Worm (Caenorhabditis elegans) whole organism, young adult: Measurements from ENCODE around the gene sre-5.

ENCODE experiments used
- B0336.3 ChIP-seq: fragments of 200-800 bp; sonication (Bioruptor generic); IDR thresholded peaks from 2 replicates; pipeline ENCODE4 v1.3.6; 2022; ENCODE audit warnings: missing genetic modification characterization, missing compliant biosample characterization
- C06A6.2 ChIP-seq: fragments of 200-800 bp; sonication (Bioruptor generic); conservative IDR thresholded peaks from 2 replicates; pipeline ENCODE4 v1.3.6; 2022; ENCODE audit warnings: missing genetic modification characterization, missing compliant biosample characterization
- C17E4.6 ChIP-seq: fragments of 200-800 bp; sonication (Bioruptor generic); IDR thresholded peaks from 2 replicates; pipeline ENCODE4 v1.3.6; 2022; ENCODE audit warnings: missing genetic modification reagents, missing genetic modification characterization, missing compliant biosample characterization
- F22D6.2 ChIP-seq: sonication (generic microtip); optimal IDR thresholded peaks from 2 replicates; lab custom pipeline; 2016; ENCODE audit warnings: mild to moderate bottlenecking, missing genetic modification characterization, missing compliant biosample characterization
- F52B5.7 ChIP-seq: sonication (generic microtip); optimal IDR thresholded peaks from 2 replicates; lab custom pipeline; 2016; ENCODE audit warnings: mild to moderate bottlenecking, missing genetic modification characterization, missing compliant biosample characterization
- K11D2.4 ChIP-seq: fragments of 200-800 bp; sonication (Bioruptor generic); IDR thresholded peaks from 2 replicates; pipeline ENCODE4 v1.3.6; 2022; ENCODE audit warnings: missing genetic modification reagents, missing genetic modification characterization, missing compliant biosample characterization
- Y53G8AR.9 ChIP-seq: fragments of 200-800 bp; sonication (Bioruptor generic); conservative IDR thresholded peaks from 2 replicates; pipeline ENCODE4 v1.3.6; 2022; ENCODE audit warnings: missing genetic modification reagents, missing genetic modification characterization, missing compliant biosample characterization
- Y67H2A.10 ChIP-seq: fragments of 200-800 bp; sonication (Bioruptor generic); conservative IDR thresholded peaks from 2 replicates; pipeline ENCODE4 v1.3.6; 2022; ENCODE audit warnings: missing genetic modification reagents, missing genetic modification characterization, missing compliant biosample characterization
- ZK185.1 ChIP-seq: sonication (generic microtip); optimal IDR thresholded peaks from 2 replicates; lab custom pipeline; 2016; ENCODE audit warnings: mild to moderate bottlenecking, missing genetic modification characterization, missing compliant biosample characterization; ENCODE audit not compliant: poor library complexity, severe bottlenecking
- aptf-2 ChIP-seq: fragments of 200-800 bp; sonication (Bioruptor generic); conservative IDR thresholded peaks from 2 replicates; pipeline ENCODE4 v1.3.6; 2022; ENCODE audit warnings: missing genetic modification reagents, missing genetic modification characterization, missing compliant biosample characterization
- atf-7 ChIP-seq: sonication (generic microtip); optimal IDR thresholded peaks from 2 replicates; lab custom pipeline; 2017; ENCODE audit warnings: mild to moderate bottlenecking, missing genetic modification characterization, missing compliant biosample characterization
- cebp-1 ChIP-seq, 2 experiments: fragments of 200-800 bp in 1 of 2; sonication (Bioruptor generic) in 1 of 2; sonication (generic microtip) in 1 of 2; IDR thresholded peaks in 1 of 2; optimal IDR thresholded peaks in 1 of 2; 2 replicates each; pipeline versions ENCODE4 v1.3.6 to Lab custom; 2017 to 2022; ENCODE audit warnings: missing compliant biosample characterization in 2 of 2, missing genetic modification characterization in 2 of 2, mild to moderate bottlenecking in 1 of 2, missing genetic modification reagents in 1 of 2, moderate library complexity in 1 of 2
- ceh-40 ChIP-seq: fragments of 200-800 bp; sonication (Bioruptor generic); IDR thresholded peaks from 2 replicates; pipeline ENCODE4 v1.3.6; 2022; ENCODE audit warnings: missing genetic modification characterization, missing compliant biosample characterization
- chd-7 ChIP-seq: sonication (generic microtip); optimal IDR thresholded peaks from 2 replicates; lab custom pipeline; 2016; ENCODE audit warnings: mild to moderate bottlenecking, missing genetic modification characterization, moderate library complexity, missing compliant biosample characterization
- dox-1 ChIP-seq: fragments of 200-800 bp; sonication (Bioruptor generic); IDR thresholded peaks from 2 replicates; pipeline ENCODE4 v1.3.6; 2022; ENCODE audit warnings: missing genetic modification reagents, missing genetic modification characterization, missing compliant biosample characterization
- egl-44 ChIP-seq: fragments of 200-800 bp; sonication (Bioruptor generic); IDR thresholded peaks from 2 replicates; pipeline ENCODE4 v1.3.6; 2022; ENCODE audit warnings: missing genetic modification reagents, missing genetic modification characterization, missing compliant biosample characterization
- egrh-3 ChIP-seq: fragments of 200-800 bp; sonication (Bioruptor generic); IDR thresholded peaks from 2 replicates; pipeline ENCODE4 v1.3.6; 2022; ENCODE audit warnings: missing genetic modification reagents, missing genetic modification characterization, missing compliant biosample characterization
- ets-4 ChIP-seq: fragments of 200-800 bp; sonication (Bioruptor generic); optimal IDR thresholded peaks from 2 replicates; lab custom pipeline; 2018; ENCODE audit warnings: mild to moderate bottlenecking, missing genetic modification characterization, missing compliant biosample characterization
- him-1 ChIP-seq: sonication (generic microtip); optimal IDR thresholded peaks from 2 replicates; lab custom pipeline; 2016; ENCODE audit warnings: missing genotype, missing genetic modification reagents, missing genetic modification characterization, missing compliant biosample characterization
- hmg-1.2 ChIP-seq: fragments of 200-800 bp; sonication (Bioruptor generic); IDR thresholded peaks from 2 replicates; pipeline ENCODE4 v1.3.6; 2022; ENCODE audit warnings: missing genetic modification reagents, missing genetic modification characterization, missing compliant biosample characterization
- lag-1 ChIP-seq: fragments of 200-800 bp; sonication (Bioruptor generic); IDR thresholded peaks from 2 replicates; pipeline ENCODE4 v1.3.6; 2022; ENCODE audit warnings: missing genetic modification reagents, missing genetic modification characterization, missing compliant biosample characterization
- let-526 ChIP-seq: fragments of 200-800 bp; sonication (Bioruptor generic); IDR thresholded peaks from 2 replicates; pipeline ENCODE4 v1.3.6; 2022; ENCODE audit warnings: missing genetic modification reagents, missing genetic modification characterization, missing compliant biosample characterization
- let-607 ChIP-seq, 2 experiments: fragments of 200-800 bp in 1 of 2; sonication (Bioruptor generic) in 1 of 2; sonication (generic microtip) in 1 of 2; optimal IDR thresholded peaks; 2 replicates each; lab custom pipeline; 2016 to 2018; ENCODE audit warnings: mild to moderate bottlenecking in 2 of 2, missing compliant biosample characterization in 2 of 2, missing genetic modification characterization in 2 of 2, moderate library complexity in 2 of 2, missing genotype in 1 of 2
- lin-40 ChIP-seq: sonication (generic microtip); optimal IDR thresholded peaks from 2 replicates; lab custom pipeline; 2016; ENCODE audit warnings: missing genetic modification characterization, mild to moderate bottlenecking, missing compliant biosample characterization, missing genotype, missing genetic modification reagents
- madf-10 ChIP-seq: sonication (generic microtip); optimal IDR thresholded peaks from 2 replicates; lab custom pipeline; 2016; ENCODE audit warnings: mild to moderate bottlenecking, missing genetic modification characterization, missing compliant biosample characterization
- madf-6 ChIP-seq: fragments of 200-800 bp; sonication (Bioruptor generic); IDR thresholded peaks from 2 replicates; pipeline ENCODE4 v1.3.6; 2022; ENCODE audit warnings: missing genetic modification reagents, missing genetic modification characterization, missing compliant biosample characterization
- mel-28 ChIP-seq: sonication (generic microtip); optimal IDR thresholded peaks from 2 replicates; lab custom pipeline; 2016; ENCODE audit warnings: borderline replicate concordance, mild to moderate bottlenecking, missing genetic modification characterization, missing compliant biosample characterization
- nfya-2 ChIP-seq: fragments of 200-800 bp; sonication (Bioruptor generic); IDR thresholded peaks from 2 replicates; pipeline ENCODE4 v1.3.6; 2022; ENCODE audit warnings: missing genetic modification reagents, missing genetic modification characterization, missing compliant biosample characterization
- nfyb-1 ChIP-seq: fragments of 200-800 bp; sonication (Bioruptor generic); IDR thresholded peaks from 2 replicates; pipeline ENCODE4 v1.3.6; 2022; ENCODE audit warnings: missing genetic modification reagents, missing genetic modification characterization, missing compliant biosample characterization
- nhr-80 ChIP-seq: sonication (generic microtip); optimal IDR thresholded peaks from 2 replicates; lab custom pipeline; 2016; ENCODE audit warnings: missing genetic modification characterization, missing compliant biosample characterization
- pha-4 ChIP-seq: fragments of 150-350 bp; sonication (generic microtip); optimal IDR thresholded peaks from 2 replicates; lab custom pipeline; 2014; ENCODE audit warnings: missing biosample characterization, missing genetic modification reagents, missing genetic modification characterization
- rec-8 ChIP-seq, 2 experiments: sonication (generic microtip); optimal IDR thresholded peaks; 2 replicates each; lab custom pipeline; 2016; ENCODE audit warnings: mild to moderate bottlenecking in 2 of 2, missing genetic modification characterization in 2 of 2, missing genetic modification reagents in 2 of 2, missing genotype in 2 of 2, missing biosample characterization in 1 of 2, missing compliant biosample characterization in 1 of 2, moderate library complexity in 1 of 2
- repo-1 ChIP-seq: sonication (generic microtip); optimal IDR thresholded peaks from 2 replicates; lab custom pipeline; 2017; ENCODE audit warnings: mild to moderate bottlenecking, missing genetic modification characterization, missing compliant biosample characterization
- sdz-38 ChIP-seq: sonication (generic microtip); optimal IDR thresholded peaks from 2 replicates; lab custom pipeline; 2016; ENCODE audit warnings: missing genotype, missing genetic modification characterization, missing compliant biosample characterization
- snpc-4 ChIP-seq, 5 experiments: fragments of 150-350 bp in 1 of 5; sonication (generic microtip) in 4 of 5; optimal IDR thresholded peaks; 2 replicates each; lab custom pipeline; 2014 to 2018; ENCODE audit warnings: missing genetic modification characterization in 5 of 5, missing biosample characterization in 3 of 5, antibody characterized with exemption in 2 of 5, mild to moderate bottlenecking in 2 of 5, missing compliant biosample characterization in 2 of 5, missing genotype in 2 of 5, moderate library complexity in 2 of 5, missing genetic modification reagents in 1 of 5
- somi-1 ChIP-seq: fragments of 200-800 bp; sonication (Bioruptor generic); optimal IDR thresholded peaks from 2 replicates; lab custom pipeline; 2018; ENCODE audit warnings: mild to moderate bottlenecking, missing genetic modification characterization, missing compliant biosample characterization
- sptf-2 ChIP-seq: fragments of 200-800 bp; sonication (Bioruptor generic); optimal IDR thresholded peaks from 2 replicates; lab custom pipeline; 2018; ENCODE audit warnings: mild to moderate bottlenecking, missing genetic modification characterization, missing compliant biosample characterization
- tbx-9 ChIP-seq: sonication (generic microtip); optimal IDR thresholded peaks from 2 replicates; lab custom pipeline; 2016; ENCODE audit warnings: borderline replicate concordance, missing genetic modification characterization, inconsistent platforms, missing compliant biosample characterization
- tlf-1 ChIP-seq: fragments of 200-800 bp; sonication (Bioruptor generic); optimal IDR thresholded peaks from 2 replicates; lab custom pipeline; 2018; ENCODE audit warnings: mild to moderate bottlenecking, missing genetic modification characterization, missing compliant biosample characterization
- unc-130 ChIP-seq: sonication (generic microtip); optimal IDR thresholded peaks from 2 replicates; lab custom pipeline; 2016; ENCODE audit warnings: missing genetic modification reagents, missing genetic modification characterization, missing compliant biosample characterization
- zfh-2 ChIP-seq: fragments of 200-800 bp; sonication (Bioruptor generic); conservative IDR thresholded peaks from 2 replicates; pipeline ENCODE4 v1.3.6; 2022; ENCODE audit warnings: missing genetic modification reagents, missing genetic modification characterization, missing compliant biosample characterization
- ztf-22 ChIP-seq: fragments of 200-800 bp; sonication (Bioruptor generic); optimal IDR thresholded peaks from 2 replicates; lab custom pipeline; 2018; ENCODE audit warnings: mild to moderate bottlenecking, missing genetic modification characterization, moderate library complexity, missing compliant biosample characterization

The sre-5 gene

DNA sequence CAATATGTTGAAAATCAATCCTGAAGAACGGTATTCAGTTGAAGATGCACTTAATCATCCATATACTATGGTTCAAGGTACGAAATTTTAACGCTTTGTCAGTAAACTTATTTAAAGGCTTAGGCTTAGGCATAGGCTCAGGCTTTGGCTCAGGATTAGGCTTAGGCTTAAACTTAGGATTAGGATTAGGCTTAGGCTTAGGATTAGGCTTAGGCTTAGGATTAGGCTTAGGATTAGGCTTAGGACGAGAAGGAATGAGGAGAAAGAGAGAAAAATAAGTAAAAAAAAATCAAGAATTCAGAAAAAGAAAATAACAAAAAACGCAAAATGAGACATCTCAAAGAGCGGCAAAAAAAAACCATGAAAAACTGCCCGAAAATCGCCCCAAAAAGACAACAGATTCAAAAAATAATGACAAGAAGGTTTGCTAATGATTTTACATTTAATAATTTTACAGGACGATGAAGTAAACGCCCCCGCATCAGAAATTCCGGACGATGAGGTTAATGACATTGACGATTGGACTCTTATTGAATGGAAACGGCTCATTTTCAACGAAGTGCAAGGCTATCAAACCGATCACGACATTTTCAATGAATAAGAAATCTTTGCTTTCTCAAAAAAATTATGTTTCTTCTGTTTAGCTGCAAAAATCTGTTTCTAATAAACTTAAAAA, 43.7 kb downstream of the sre-5 start:
- peak; percentile 31; the same call in 1 of the 2 replicates for TF ChIP-seq Y53G8AR.9 (GFP tag; lab: Robert Waterston, UW)
- TF ChIP-seq cebp-1 (GFP tag; IDR thresholded peaks at IDR 0.05; lab: Robert Waterston, UW), result no peak
- TF ChIP-seq cebp-1 (tag; optimal IDR thresholded peaks at IDR 0.05; lab: Kevin White, UChicago), result peak; percentile 12
- peak; percentile 68 for TF ChIP-seq repo-1 (tag; lab: Kevin White, UChicago)
- peak; percentile 1 for TF ChIP-seq madf-10
- peak; percentile 44 for TF ChIP-seq tlf-1 (GFP tag; lab: Kevin White, UChicago)
- no peak for TF ChIP-seq zfh-2
- TF ChIP-seq, all 124 proteins: peak for 5

DNA sequence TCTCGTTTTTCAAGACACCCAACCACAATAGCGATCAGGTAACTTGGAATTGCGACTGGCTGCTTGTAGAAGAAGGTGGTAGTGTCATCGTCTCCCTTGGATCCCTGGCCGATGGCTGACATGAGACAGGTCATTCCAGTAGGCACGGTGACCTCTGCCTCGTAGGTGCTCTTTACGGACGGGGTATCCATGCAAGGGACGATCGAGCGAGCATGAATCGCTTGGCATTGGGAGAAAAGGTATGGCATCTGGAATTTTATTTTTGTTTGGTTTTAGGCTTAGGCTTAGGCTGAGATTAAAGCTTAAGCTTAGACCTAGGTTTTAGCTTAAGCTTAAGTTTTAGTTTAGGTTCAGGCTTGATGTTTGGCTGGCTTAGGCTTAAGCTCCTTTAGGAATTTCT, 46.0 kb downstream of the sre-5 start:
- no peak for TF ChIP-seq tbx-9 (tag; lab: Kevin White, UChicago)
- TF ChIP-seq rec-8 (tag; optimal IDR thresholded peaks at IDR 0.05; lab: Kevin White, UChicago), result no peak
- TF ChIP-seq lag-1, result no peak
- no peak for TF ChIP-seq ceh-40 (GFP tag; lab: Robert Waterston, UW)
- TF ChIP-seq unc-130, result no peak
- no peak for TF ChIP-seq nfyb-1
- no peak for TF ChIP-seq F52B5.7 (tag; lab: Kevin White, UChicago)

DNA sequence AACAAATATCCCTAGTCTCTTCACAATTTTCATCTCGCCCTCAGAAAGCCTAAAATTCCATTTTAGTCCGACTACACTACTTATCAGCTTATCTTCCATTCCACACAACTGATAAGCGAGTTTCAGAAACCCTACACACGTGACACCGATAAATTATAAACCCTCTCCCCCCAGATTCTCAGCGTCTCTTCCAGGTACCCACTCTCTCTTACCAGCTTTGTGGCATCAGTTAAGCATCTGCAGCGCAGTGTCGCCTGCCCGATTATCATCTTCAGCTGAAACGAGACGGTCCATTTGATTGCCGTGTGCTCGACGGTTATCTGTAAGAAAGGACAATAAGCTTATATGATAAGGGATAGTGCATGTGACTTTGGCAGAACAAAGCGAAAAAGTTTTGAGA, 46.8 kb downstream of the sre-5 start:
- TF ChIP-seq atf-7 (peak; percentile 53), egl-44 (peak; percentile 55; the same call in 1 of the 2 replicates), ztf-22 (GFP tag; lab: Kevin White, UChicago) (peak; percentile 84), him-1 (tag; lab: Kevin White, UChicago) (no peak), hmg-1.2 (GFP tag; lab: Robert Waterston, UW) (peak; percentile 40; the same call in 1 of the 2 replicates), sdz-38 (tag; lab: Kevin White, UChicago) (no peak), nfyb-1 (peak; percentile 74), sptf-2 (peak; percentile 44), C17E4.6 (no peak), nfya-2 (GFP tag; lab: Robert Waterston, UW) (no peak), ZK185.1 (no peak), snpc-4 (GFP tag; optimal IDR thresholded peaks at IDR 0.05; lab: Kevin White, UChicago) (no peak), snpc-4 (tag; optimal IDR thresholded peaks at IDR 0.05; lab: Kevin White, UChicago) (peak in 3 of 4 experiments; percentile 12 to 33 (median 32)), dox-1 (GFP tag; lab: Robert Waterston, UW) (peak; percentile 75), Y67H2A.10 (GFP tag; lab: Robert Waterston, UW) (no peak), K11D2.4 (0 out of 2 replicates have a peak, but pooled peaks have one; percentile 53), egrh-3 (0 out of 2 replicates have a peak, but pooled peaks have one; percentile 33), nhr-80 (tag; lab: Kevin White, UChicago) (peak; percentile 95), lin-40 (peak; percentile 23), madf-6 (no peak), aptf-2 (GFP tag; lab: Robert Waterston, UW) (no peak), pha-4 (peak; percentile 52), B0336.3 (peak; percentile 76), let-607 (tag; optimal IDR thresholded peaks at IDR 0.05; lab: Kevin White, UChicago) (peak; percentile 74 to 82), mel-28 (tag; lab: Kevin White, UChicago) (no peak), tlf-1 (GFP tag; lab: Kevin White, UChicago) (peak; percentile 82), ets-4 (GFP tag; lab: Kevin White, UChicago) (peak; percentile 95), let-526 (peak; percentile 38; the same call in 1 of the 2 replicates), Y53G8AR.9 (GFP tag; lab: Robert Waterston, UW) (0 out of 2 replicates have a peak, but pooled peaks have one; percentile 43), C06A6.2 (GFP tag; lab: Robert Waterston, UW) (0 out of 2 replicates have a peak, but pooled peaks have one; percentile 12), F22D6.2 (tag; lab: Kevin White, UChicago) (peak; percentile 47), chd-7 (tag; lab: Kevin White, UChicago) (peak; percentile 59), somi-1 (no peak)
